Fruit fly (Drosophila melanogaster) whole organism, embryonic: Measurements from ENCODE around the gene CG18233.

Experiments
- Aef1 ChIP-seq: fragments of 200-800 bp; sonication (Bioruptor generic); IDR thresholded peaks from 3 replicates; pipeline ENCODE4 v1.3.6; 2022; ENCODE audit warnings: missing biosample characterization, missing genetic modification characterization
- Asciz ChIP-seq: fragments of 200-800 bp; sonication (Bioruptor generic); optimal IDR thresholded peaks from 2 replicates; lab custom pipeline; 2017; ENCODE audit warnings: missing biosample characterization, mild to moderate bottlenecking, missing genetic modification characterization, missing genetic modification reagents
- B-H2 ChIP-seq: fragments of 200-800 bp; sonication (Bioruptor generic); optimal IDR thresholded peaks from 2 replicates; lab custom pipeline; 2018; ENCODE audit warnings: missing biosample characterization, mild to moderate bottlenecking, missing genetic modification characterization
- Bdp1 ChIP-seq: fragments of 200-800 bp; sonication (Bioruptor generic); optimal IDR thresholded peaks from 3 replicates; lab custom pipeline; 2016; ENCODE audit warnings: missing biosample characterization, missing genetic modification characterization
- CG10959 ChIP-seq: fragments of 200-800 bp; sonication (Bioruptor generic); IDR thresholded peaks from 2 replicates; pipeline ENCODE4 v1.3.6; 2022; ENCODE audit warnings: missing biosample characterization, missing genetic modification characterization
- CG11723 ChIP-seq: fragments of 200-800 bp; sonication (Bioruptor generic); optimal IDR thresholded peaks from 2 replicates; lab custom pipeline; 2017; ENCODE audit warnings: missing biosample characterization, mild to moderate bottlenecking, missing genetic modification characterization
- CG12071 ChIP-seq: fragments of 200-800 bp; sonication (Bioruptor generic); optimal IDR thresholded peaks from 3 replicates; lab custom pipeline; 2018; ENCODE audit warnings: missing biosample characterization, mild to moderate bottlenecking, missing genetic modification characterization
- CG12155 ChIP-seq: fragments of 200-800 bp; sonication (Bioruptor generic); optimal IDR thresholded peaks from 3 replicates; lab custom pipeline; 2016; ENCODE audit warnings: missing biosample characterization, missing genetic modification characterization
- CG15011 ChIP-seq: fragments of 200-800 bp; sonication (Bioruptor generic); optimal IDR thresholded peaks from 3 replicates; lab custom pipeline; 2018; ENCODE audit warnings: missing biosample characterization, mild to moderate bottlenecking, missing genetic modification characterization
- CG16863 ChIP-seq: fragments of 200-800 bp; sonication (Bioruptor generic); optimal IDR thresholded peaks from 3 replicates; lab custom pipeline; 2016; ENCODE audit warnings: missing biosample characterization, missing genetic modification characterization
- CG17361 ChIP-seq: fragments of 200-800 bp; sonication (Bioruptor generic); IDR thresholded peaks from 3 replicates; pipeline ENCODE4 v1.3.6; 2022; ENCODE audit warnings: missing biosample characterization, missing genetic modification characterization
- CG17912 ChIP-seq: fragments of 200-800 bp; sonication (Bioruptor generic); optimal IDR thresholded peaks from 2 replicates; lab custom pipeline; 2018; ENCODE audit warnings: missing biosample characterization, mild to moderate bottlenecking, missing genetic modification characterization
- CG2116 ChIP-seq: fragments of 200-800 bp; sonication (Bioruptor generic); optimal IDR thresholded peaks from 3 replicates; lab custom pipeline; 2018; ENCODE audit warnings: missing biosample characterization, mild to moderate bottlenecking, missing genetic modification characterization
- CG2199 ChIP-seq: fragments of 200-800 bp; sonication (Bioruptor generic); IDR thresholded peaks from 3 replicates; pipeline ENCODE4 v1.3.6; 2022; ENCODE audit warnings: missing biosample characterization, missing genetic modification characterization
- CG34376 ChIP-seq: fragments of 200-800 bp; sonication (Bioruptor generic); optimal IDR thresholded peaks from 2 replicates; lab custom pipeline; 2018; ENCODE audit warnings: missing biosample characterization, mild to moderate bottlenecking, missing genetic modification characterization
- CG6254 ChIP-seq: fragments of 200-800 bp; sonication (Bioruptor generic); optimal IDR thresholded peaks from 3 replicates; lab custom pipeline; 2017; ENCODE audit warnings: mild to moderate bottlenecking, missing biosample characterization, missing genetic modification reagents, missing genetic modification characterization
- CG6791 ChIP-seq: fragments of 200-800 bp; sonication (Bioruptor generic); IDR thresholded peaks from 3 replicates; pipeline ENCODE4 v1.3.6; 2022; ENCODE audit warnings: missing biosample characterization, missing genetic modification characterization; ENCODE audit not compliant: partially characterized antibody
- CG7745 ChIP-seq: fragments of 200-800 bp; sonication (Bioruptor generic); optimal IDR thresholded peaks from 2 replicates; lab custom pipeline; 2018; ENCODE audit warnings: missing biosample characterization, mild to moderate bottlenecking, missing genetic modification characterization, moderate library complexity
- CG9797 ChIP-seq: fragments of 200-800 bp; sonication (Bioruptor generic); optimal IDR thresholded peaks from 3 replicates; lab custom pipeline; 2018; ENCODE audit warnings: missing biosample characterization, mild to moderate bottlenecking, missing genetic modification characterization
- Camta ChIP-seq: fragments of 200-800 bp; sonication (Bioruptor generic); optimal IDR thresholded peaks from 2 replicates; lab custom pipeline; 2016; ENCODE audit warnings: missing biosample characterization, missing genetic modification characterization
- D19B ChIP-seq: fragments of 200-800 bp; sonication (Bioruptor generic); optimal IDR thresholded peaks from 2 replicates; lab custom pipeline; 2017; ENCODE audit warnings: missing biosample characterization, mild to moderate bottlenecking, missing genetic modification characterization
- Dad ChIP-seq: fragments of 200-800 bp; sonication (Bioruptor generic); optimal IDR thresholded peaks from 3 replicates; lab custom pipeline; 2016; ENCODE audit warnings: missing biosample characterization, missing genetic modification characterization
- Dfd ChIP-seq, 2 experiments: fragments of >200 bp; optimal IDR thresholded peaks; 2 replicates each; lab custom pipeline; 2017; ENCODE audit warnings: missing biosample characterization in 2 of 2, missing genetic modification characterization in 2 of 2
- Hand ChIP-seq: fragments of 200-800 bp; sonication (Bioruptor generic); optimal IDR thresholded peaks from 2 replicates; lab custom pipeline; 2017; ENCODE audit warnings: mild to moderate bottlenecking, missing biosample characterization, missing genetic modification reagents, missing genetic modification characterization
- HmgZ ChIP-seq: fragments of 200-800 bp; sonication (Bioruptor generic); optimal IDR thresholded peaks from 2 replicates; lab custom pipeline; 2018; ENCODE audit warnings: missing biosample characterization, mild to moderate bottlenecking, missing genetic modification characterization
- Hr39 ChIP-seq: fragments of >200 bp; optimal IDR thresholded peaks from 2 replicates; lab custom pipeline; 2017
- Hr78 ChIP-seq, 2 experiments: fragments of 200-800 bp in 1 of 2; fragments of >200 bp in 1 of 2; sonication (Bioruptor generic) in 1 of 2; optimal IDR thresholded peaks; 2 replicates each; lab custom pipeline; 2017 to 2019; ENCODE audit warnings: missing biosample characterization in 2 of 2, missing genetic modification characterization in 2 of 2, mild to moderate bottlenecking in 1 of 2, moderate library complexity in 1 of 2
- NFAT ChIP-seq: fragments of 200-800 bp; sonication (Bioruptor generic); IDR thresholded peaks from 2 replicates; pipeline ENCODE4 v1.3.6; 2022; ENCODE audit warnings: missing biosample characterization, missing genetic modification characterization
- Nf-YA ChIP-seq: fragments of 200-800 bp; sonication (Bioruptor generic); IDR thresholded peaks from 2 replicates; pipeline ENCODE4 v1.3.6; 2022; ENCODE audit warnings: missing biosample characterization, missing genetic modification characterization
- Oli ChIP-seq: fragments of 200-800 bp; sonication (Bioruptor generic); optimal IDR thresholded peaks from 2 replicates; lab custom pipeline; 2018; ENCODE audit warnings: missing biosample characterization, mild to moderate bottlenecking, missing genetic modification characterization, moderate library complexity
- Optix ChIP-seq: fragments of 200-800 bp; sonication (Bioruptor generic); IDR thresholded peaks from 3 replicates; pipeline ENCODE4 v1.3.6; 2022; ENCODE audit warnings: missing biosample characterization, missing genetic modification characterization
- Rx ChIP-seq: fragments of 200-800 bp; sonication (Bioruptor generic); IDR thresholded peaks from 2 replicates; pipeline ENCODE4 v1.3.6; 2022; ENCODE audit warnings: missing biosample characterization, missing genetic modification characterization
- Sox102F ChIP-seq: fragments of 200-800 bp; sonication (Bioruptor generic); optimal IDR thresholded peaks from 2 replicates; lab custom pipeline; 2018; ENCODE audit warnings: missing biosample characterization, mild to moderate bottlenecking, missing genetic modification characterization, moderate library complexity
- Ssrp ChIP-seq: fragments of 200-800 bp; sonication (Bioruptor generic); optimal IDR thresholded peaks from 2 replicates; lab custom pipeline; 2018; ENCODE audit warnings: missing biosample characterization, mild to moderate bottlenecking, missing genetic modification characterization, moderate library complexity
- Trl ChIP-seq, 3 experiments: fragments of >200 bp in 2 of 3; fragments of 200-800 bp in 1 of 3; sonication (Bioruptor generic) in 1 of 3; optimal IDR thresholded peaks; 2 replicates in 1 of 3; 3 replicates in 2 of 3; lab custom pipeline; 2016 to 2017; ENCODE audit warnings: missing biosample characterization in 1 of 3, missing genetic modification characterization in 1 of 3
- ac ChIP-seq: fragments of 200-800 bp; sonication (Bioruptor generic); optimal IDR thresholded peaks from 3 replicates; lab custom pipeline; 2017; ENCODE audit warnings: missing biosample characterization, mild to moderate bottlenecking, missing genetic modification characterization
- dati ChIP-seq: fragments of 200-800 bp; sonication (Bioruptor generic); IDR thresholded peaks from 2 replicates; pipeline ENCODE4 v1.3.6; 2022; ENCODE audit warnings: missing biosample characterization, missing genetic modification characterization
- dimm ChIP-seq: fragments of 200-800 bp; sonication (Bioruptor generic); IDR thresholded peaks from 2 replicates; pipeline ENCODE4 v1.3.6; 2022; ENCODE audit warnings: missing biosample characterization, missing genetic modification characterization
- eyg ChIP-seq: fragments of 200-800 bp; sonication (Bioruptor generic); optimal IDR thresholded peaks from 3 replicates; lab custom pipeline; 2016; ENCODE audit warnings: missing biosample characterization, missing genetic modification characterization
- fd64A ChIP-seq: fragments of 200-800 bp; sonication (Bioruptor generic); optimal IDR thresholded peaks from 3 replicates; lab custom pipeline; 2018; ENCODE audit warnings: missing biosample characterization, mild to moderate bottlenecking, missing genetic modification characterization
- gfzf ChIP-seq: fragments of 200-800 bp; sonication (Bioruptor generic); optimal IDR thresholded peaks from 2 replicates; lab custom pipeline; 2016; ENCODE audit warnings: missing biosample characterization, mild to moderate bottlenecking, missing genetic modification characterization, moderate library complexity
- gsb-n ChIP-seq: fragments of 200-800 bp; sonication (Bioruptor generic); optimal IDR thresholded peaks from 3 replicates; lab custom pipeline; 2018; ENCODE audit warnings: missing biosample characterization, mild to moderate bottlenecking, missing genetic modification characterization
- lola ChIP-seq, 3 experiments: fragments of >200 bp in 2 of 3; fragments of 200-800 bp in 1 of 3; sonication (Bioruptor generic) in 1 of 3; optimal IDR thresholded peaks; 2 replicates each; lab custom pipeline; 2017 to 2019; ENCODE audit warnings: missing biosample characterization in 3 of 3, missing genetic modification characterization in 3 of 3, mild to moderate bottlenecking in 1 of 3, moderate library complexity in 1 of 3
- nmo ChIP-seq: fragments of 200-800 bp; sonication (Bioruptor generic); optimal IDR thresholded peaks from 2 replicates; lab custom pipeline; 2018; ENCODE audit warnings: missing biosample characterization, mild to moderate bottlenecking, missing genetic modification characterization, moderate library complexity
- pzg ChIP-seq: fragments of 200-800 bp; sonication (Bioruptor generic); optimal IDR thresholded peaks from 3 replicates; lab custom pipeline; 2018; ENCODE audit warnings: missing biosample characterization, mild to moderate bottlenecking, missing genetic modification characterization, moderate library complexity
- row ChIP-seq: fragments of 200-800 bp; sonication (Bioruptor generic); IDR thresholded peaks from 3 replicates; pipeline ENCODE4 v1.3.6; 2022; ENCODE audit warnings: missing biosample characterization, missing genetic modification characterization
- run ChIP-seq: fragments of 200-800 bp; sonication (Bioruptor generic); optimal IDR thresholded peaks from 3 replicates; lab custom pipeline; 2018; ENCODE audit warnings: missing biosample characterization, mild to moderate bottlenecking, missing genetic modification characterization
- ssp ChIP-seq: fragments of 200-800 bp; sonication (Bioruptor generic); IDR thresholded peaks from 2 replicates; pipeline ENCODE4 v1.3.6; 2022; ENCODE audit warnings: missing biosample characterization, missing genetic modification characterization
- vnd ChIP-seq: fragments of 200-800 bp; sonication (Bioruptor generic); IDR thresholded peaks from 3 replicates; pipeline ENCODE4 v1.3.6; 2022; ENCODE audit warnings: missing biosample characterization, missing genetic modification characterization; ENCODE audit not compliant: partially characterized antibody
- z ChIP-seq: fragments of 200-800 bp; sonication (Bioruptor generic); IDR thresholded peaks from 3 replicates; pipeline ENCODE4 v1.3.6; 2022; ENCODE audit warnings: missing biosample characterization, missing genetic modification characterization

The CG18233 gene

DNA sequence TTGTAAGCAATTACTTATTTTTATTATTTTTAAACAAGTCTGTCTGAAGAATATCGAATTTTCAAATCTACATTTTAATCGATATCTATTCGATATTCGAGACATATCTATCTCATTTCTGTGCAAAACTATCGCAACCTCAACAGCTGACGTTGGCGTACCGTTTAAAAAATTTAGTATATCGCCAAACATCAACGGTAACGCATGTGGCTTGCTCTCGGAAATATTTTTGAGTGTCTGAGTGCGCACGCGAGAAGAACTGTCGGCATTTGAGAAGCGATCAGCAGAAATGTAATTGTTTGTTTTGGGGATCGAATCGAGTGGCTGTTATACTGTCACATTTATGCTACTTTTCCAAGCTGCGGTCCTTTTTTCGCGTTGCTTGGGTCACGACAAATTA lies 20.5 kb downstream of the CG18233 start, which contains the start of gene MYPT-75D (continued):
- TF ChIP-seq Dad (GFP tag; lab: Kevin White, UChicago) (peak; percentile 45), ac (GFP tag; lab: Kevin White, UChicago) (peak; percentile 26), Hr39 (lab: Kevin White, UChicago) (no peak), CG12071 (GFP tag; lab: Kevin White, UChicago) (peak; percentile 32), gsb-n (tag; lab: Kevin White, UChicago) (peak; percentile 17), gfzf (peak; percentile 41), CG2116 (GFP tag; lab: Kevin White, UChicago) (peak; percentile 91), CG17912 (GFP tag; lab: Kevin White, UChicago) (peak; percentile 36), dimm (no peak), D19B (GFP tag; lab: Kevin White, UChicago) (no peak), CG16863 (GFP tag; lab: Kevin White, UChicago) (peak; percentile 17), B-H2 (GFP tag; lab: Kevin White, UChicago) (peak; percentile 67), run (tag; lab: Kevin White, UChicago) (no peak), Camta (GFP tag; lab: Kevin White, UChicago) (peak; percentile 29), CG6254 (GFP tag; lab: Kevin White, UChicago) (no peak), Hand (no peak), NFAT (GFP tag; lab: Robert Waterston, UW) (peak; percentile 46; the same call in 1 of the 2 replicates), CG10959 (GFP tag; lab: Robert Waterston, UW) (no peak), CG2199 (GFP tag; lab: Robert Waterston, UW) (peak; percentile 88; the same call in 2 of the 3 replicates), pzg (peak; percentile 76), dati (GFP tag; lab: Robert Waterston, UW) (no peak), HmgZ (tag; lab: Kevin White, UChicago) (peak; percentile 68), Asciz (no peak), CG7745 (tag; lab: Kevin White, UChicago) (no peak), CG12155 (GFP tag; lab: Kevin White, UChicago) (no peak), CG6791 (GFP tag; lab: Robert Waterston, UW) (peak; percentile 84), CG9797 (GFP tag; lab: Kevin White, UChicago) (peak; percentile 30), ssp (GFP tag; lab: Robert Waterston, UW) (no peak), Oli (tag; lab: Kevin White, UChicago) (no peak), vnd (GFP tag; lab: Robert Waterston, UW) (peak; percentile 72; the same call in 1 of the 3 replicates), Hr78 (GFP tag; optimal IDR thresholded peaks at IDR 0.05; lab: Kevin White, UChicago) (peak in 1 of 2 experiments; percentile 9), Trl (optimal IDR thresholded peaks at IDR 0.05; lab: Kevin White, UChicago) (no peak), Trl (GFP tag; optimal IDR thresholded peaks at IDR 0.05; lab: Kevin White, UChicago) (peak; percentile 51), CG15011 (no peak), Dfd (GFP tag; optimal IDR thresholded peaks at IDR 0.05; lab: Kevin White, UChicago) (no peak), row (0 out of 3 replicates have a peak, but pooled peaks have one; percentile 33), eyg (GFP tag; lab: Kevin White, UChicago) (peak; percentile 10), CG11723 (GFP tag; lab: Kevin White, UChicago) (peak; percentile 31), Nf-YA (GFP tag; lab: Robert Waterston, UW) (peak; percentile 13; the same call in 1 of the 2 replicates), Aef1 (GFP tag; lab: Robert Waterston, UW) (no peak), z (GFP tag; lab: Robert Waterston, UW) (no peak), fd64A (GFP tag; lab: Kevin White, UChicago) (no peak), CG34376 (GFP tag; lab: Kevin White, UChicago) (peak; percentile 60), Bdp1 (GFP tag; lab: Kevin White, UChicago) (no peak), Sox102F (GFP tag; lab: Kevin White, UChicago) (no peak), CG17361 (GFP tag; lab: Robert Waterston, UW) (no peak), Rx (no peak), Ssrp (tag; lab: Kevin White, UChicago) (no peak), Optix (GFP tag; lab: Robert Waterston, UW) (no peak), lola (GFP tag; optimal IDR thresholded peaks at IDR 0.05; lab: Kevin White, UChicago) (no peak), nmo (GFP tag; lab: Kevin White, UChicago) (peak; percentile 44)
